Worm (Caenorhabditis elegans) whole organism, L3 larva: ENCODE measurements around the gene acs-17.

Source experiments
- ama-1 ChIP-seq: fragments of 150-350 bp; optimal IDR thresholded peaks from 2 replicates; lab custom pipeline; 2018
- elt-3 ChIP-seq, 3 experiments: fragments of 150-350 bp in 1 of 3; sonication (generic microtip) in 2 of 3; optimal IDR thresholded peaks; 2 replicates in 2 of 3; 4 replicates in 1 of 3; lab custom pipeline; 2014 to 2017; ENCODE audit warnings: missing biosample characterization in 3 of 3, missing genetic modification characterization in 3 of 3
- fkh-10 ChIP-seq: sonication (generic microtip); optimal IDR thresholded peaks from 2 replicates; lab custom pipeline; 2017; ENCODE audit warnings: missing biosample characterization, missing genetic modification reagents, missing genetic modification characterization
- hmg-11 ChIP-seq: sonication (generic microtip); optimal IDR thresholded peaks from 2 replicates; lab custom pipeline; 2016; ENCODE audit warnings: missing genetic modification characterization, missing compliant biosample characterization
- lin-15B ChIP-seq: fragments of 150-350 bp; optimal IDR thresholded peaks from 2 replicates; lab custom pipeline; 2014; ENCODE audit warnings: missing biosample characterization, missing genetic modification characterization
- skn-1 ChIP-seq: fragments of 150-350 bp; optimal IDR thresholded peaks from 2 replicates; lab custom pipeline; 2014; ENCODE audit warnings: missing biosample characterization, missing genetic modification characterization
- ztf-4 ChIP-seq: fragments of 150-350 bp; optimal IDR thresholded peaks from 2 replicates; lab custom pipeline; 2014; ENCODE audit warnings: missing biosample characterization, missing genetic modification characterization

DNA sequence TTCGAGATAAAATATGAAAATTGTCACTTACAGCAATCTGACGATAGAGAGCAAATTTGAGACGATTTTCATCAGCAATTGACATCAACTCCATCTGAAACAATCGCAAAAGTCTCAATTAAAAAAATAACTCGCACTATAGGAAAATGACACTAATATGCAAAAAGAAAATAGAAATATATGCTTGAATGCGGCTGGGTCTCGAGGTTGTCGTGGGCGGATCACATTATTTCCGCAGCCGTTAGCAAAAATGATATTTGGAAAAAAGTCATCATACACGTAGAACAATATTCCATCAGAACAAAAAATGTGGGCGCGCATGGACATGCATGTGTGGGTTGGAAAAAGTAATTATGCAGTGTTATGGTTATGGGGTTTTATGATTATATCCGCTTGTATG is 27.0 kb downstream of the acs-17 start, which contains the start of gene Y23B4A.1:
- TF ChIP-seq elt-3 (tag; optimal IDR thresholded peaks at IDR 0.05; lab: Kevin White, UChicago) (no peak), ama-1 (lab: Kevin White, UChicago) (no peak), lin-15B (tag; lab: Kevin White, UChicago) (no peak), skn-1 (tag; lab: Kevin White, UChicago) (no peak), ztf-4 (tag; lab: Kevin White, UChicago) (no peak), hmg-11 (tag; lab: Kevin White, UChicago) (no peak), fkh-10 (no peak)
